Fruit fly (Drosophila melanogaster) whole organism, embryonic: Measurements from ENCODE around the gene path.

Source experiments
- Blimp-1 ChIP-seq: fragments of 200-800 bp; sonication (Bioruptor generic); optimal IDR thresholded peaks from 3 replicates; lab custom pipeline; 2018; ENCODE audit warnings: missing biosample characterization, missing genetic modification characterization, mild to moderate bottlenecking, moderate library complexity, missing genetic modification reagents
- CG12219 ChIP-seq: fragments of 200-800 bp; sonication (Bioruptor generic); optimal IDR thresholded peaks from 3 replicates; lab custom pipeline; 2018; ENCODE audit warnings: missing biosample characterization, mild to moderate bottlenecking, missing genetic modification characterization
- CG3163 ChIP-seq: fragments of 200-800 bp; sonication (Bioruptor generic); optimal IDR thresholded peaks from 3 replicates; lab custom pipeline; 2016; ENCODE audit warnings: missing biosample characterization, missing genetic modification characterization
- NC2α ChIP-seq: fragments of 200-800 bp; sonication (Bioruptor generic); optimal IDR thresholded peaks from 2 replicates; lab custom pipeline; 2016; ENCODE audit warnings: missing biosample characterization, missing genetic modification characterization
- cato ChIP-seq: fragments of 200-800 bp; sonication (Bioruptor generic); optimal IDR thresholded peaks from 2 replicates; lab custom pipeline; 2016; ENCODE audit warnings: missing biosample characterization, missing genetic modification characterization, borderline replicate concordance

- no peak for TF ChIP-seq CG12219
- TF ChIP-seq cato (GFP tag; lab: Kevin White, UChicago), result no peak
- TF ChIP-seq Blimp-1, result no peak
- no peak for TF ChIP-seq CG3163
- TF ChIP-seq NC2α (GFP tag; lab: Kevin White, UChicago), result no peak
Observed at dm6 chr3L:9489133-9489532, 16.0 kb downstream of the path start, which contains the start of gene CG32036.
